Fruit fly (Drosophila melanogaster) whole organism: ENCODE results near the gene Bub1.

ENCODE experiments used
- CG8478 ChIP-seq: fragments of >200 bp; optimal IDR thresholded peaks from 2 replicates; lab custom pipeline; 2018; ENCODE audit warnings: inconsistent platforms
- Dll ChIP-seq: fragments of >200 bp; optimal IDR thresholded peaks from 2 replicates; lab custom pipeline; 2017
- psq ChIP-seq: fragments of >200 bp; optimal IDR thresholded peaks from 2 replicates; lab custom pipeline; 2017
- usp ChIP-seq: fragments of >200 bp; optimal IDR thresholded peaks from 2 replicates; lab custom pipeline; 2017; ENCODE audit warnings: missing biosample characterization, missing genetic modification characterization, mixed read lengths

dm6 chr2L:5247384-5247783 is 31.3 kb upstream of the Bub1 start:
- no peak for TF ChIP-seq CG8478 (lab: Kevin White, UChicago)
- TF ChIP-seq Dll (lab: Kevin White, UChicago): no peak
- no peak for TF ChIP-seq psq (lab: Kevin White, UChicago)
- no peak for TF ChIP-seq usp (GFP tag; lab: Kevin White, UChicago)
